Worm (Caenorhabditis elegans) whole organism, mixed stage, embryonic: ENCODE measurements around the gene F13D2.1.

ENCODE experiments used
- M03D4.4 ChIP-seq: sonication (generic microtip); optimal IDR thresholded peaks from 2 replicates; lab custom pipeline; 2017; ENCODE audit warnings: mild to moderate bottlenecking, missing genetic modification characterization, missing compliant biosample characterization
- blmp-1 ChIP-seq: fragments of 150-350 bp; optimal IDR thresholded peaks from 2 replicates; lab custom pipeline; 2014; ENCODE audit warnings: missing biosample characterization, missing genetic modification characterization
- elt-1 ChIP-seq: sonication (generic microtip); optimal IDR thresholded peaks from 2 replicates; lab custom pipeline; 2017; ENCODE audit warnings: missing genetic modification characterization, mild to moderate bottlenecking, missing compliant biosample characterization, antibody characterized with exemption, moderate library complexity, borderline replicate concordance; ENCODE audit not compliant: insufficient read depth
- elt-3 ChIP-seq: fragments of 150-350 bp; optimal IDR thresholded peaks from 2 replicates; lab custom pipeline; 2014; ENCODE audit warnings: missing biosample characterization, missing genetic modification characterization
- lin-13 ChIP-seq: fragments of 150-350 bp; optimal IDR thresholded peaks from 2 replicates; lab custom pipeline; 2014; ENCODE audit warnings: missing biosample characterization, missing genetic modification characterization
- mls-2 ChIP-seq: sonication (generic microtip); optimal IDR thresholded peaks from 2 replicates; lab custom pipeline; 2016; ENCODE audit warnings: mild to moderate bottlenecking, missing genetic modification characterization, moderate library complexity, missing compliant biosample characterization
- nhr-12 ChIP-seq: fragments of 150-350 bp; optimal IDR thresholded peaks from 2 replicates; lab custom pipeline; 2014; ENCODE audit warnings: missing biosample characterization, missing genetic modification characterization
- pha-4 ChIP-seq: fragments of 150-350 bp; optimal IDR thresholded peaks from 2 replicates; lab custom pipeline; 2018; ENCODE audit warnings: missing biosample characterization, missing genetic modification reagents, missing genetic modification characterization
- sptf-1 ChIP-seq: sonication (generic microtip); optimal IDR thresholded peaks from 2 replicates; lab custom pipeline; 2017; ENCODE audit warnings: mild to moderate bottlenecking, missing genetic modification characterization, moderate library complexity, missing compliant biosample characterization
- unc-39 ChIP-seq: fragments of 150-350 bp; optimal IDR thresholded peaks from 2 replicates; lab custom pipeline; 2014; ENCODE audit warnings: missing biosample characterization, missing genetic modification characterization
- unc-62 ChIP-seq: fragments of 150-350 bp; optimal IDR thresholded peaks from 2 replicates; lab custom pipeline; 2014; ENCODE audit warnings: missing biosample characterization, missing genetic modification reagents, missing genetic modification characterization

DNA sequence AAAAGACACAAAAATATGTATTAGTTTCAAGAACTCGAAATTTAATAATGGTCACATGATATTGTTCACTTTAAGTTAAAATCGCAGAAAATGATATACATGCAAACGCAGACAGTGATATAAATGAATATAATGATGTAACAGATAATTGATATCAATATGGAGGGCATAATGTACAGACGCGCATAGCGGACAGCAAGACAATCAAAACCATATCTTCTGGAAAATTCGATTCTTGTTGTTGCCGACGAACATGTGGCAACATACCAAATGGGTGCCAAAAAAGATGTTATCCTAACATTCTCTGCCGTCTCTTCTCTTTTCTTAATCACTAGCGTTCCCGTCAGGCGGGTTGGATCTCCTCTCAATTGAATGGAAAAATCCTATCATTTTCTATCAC is 1.0 kb upstream of the F13D2.1 start:
- no peak for TF ChIP-seq sptf-1 (tag; lab: Kevin White, UChicago)
- no peak for TF ChIP-seq lin-13 (tag; lab: Kevin White, UChicago)
- TF ChIP-seq pha-4 (tag; lab: Kevin White, UChicago) = no peak
- TF ChIP-seq elt-3 (tag; lab: Kevin White, UChicago) = no peak
- no peak for TF ChIP-seq M03D4.4 (tag; lab: Kevin White, UChicago)
- TF ChIP-seq mls-2 = no peak
- peak; percentile 29 for TF ChIP-seq elt-1 (tag; lab: Kevin White, UChicago)
- peak; percentile 26 for TF ChIP-seq unc-62
- no peak for TF ChIP-seq unc-39 (tag; lab: Kevin White, UChicago)
- no peak for TF ChIP-seq nhr-12
- no peak for TF ChIP-seq blmp-1 (tag; lab: Kevin White, UChicago)
